Fruit fly (Drosophila melanogaster) S2 (cell line): Measurements from ENCODE around the gene CG31638.

Experiments
- CG8478 ChIP-seq: fragments of >200 bp; optimal IDR thresholded peaks from 2 replicates; lab custom pipeline; 2018
- CTCF ChIP-seq, 2 experiments: fragments of >200 bp; optimal IDR thresholded peaks; 2 replicates each; lab custom pipeline; 2018

dm6 chr2L:6449753-6450152, 41.1 kb upstream of the CG31638 start:
- no peak for TF ChIP-seq CG8478
- TF ChIP-seq CTCF (optimal IDR thresholded peaks at IDR 0.05; lab: Kevin White, UChicago) = no peak
